Worm (Caenorhabditis elegans) whole organism, L2 larva: Measurements from ENCODE around the gene unc-103.

Experiments
- F13H6.1 ChIP-seq: sonication (generic microtip); optimal IDR thresholded peaks from 2 replicates; lab custom pipeline; 2016; ENCODE audit warnings: missing genetic modification characterization, missing compliant biosample characterization
- crh-2 ChIP-seq: sonication (generic microtip); optimal IDR thresholded peaks from 2 replicates; lab custom pipeline; 2017; ENCODE audit warnings: missing biosample characterization, missing genetic modification characterization
- egl-27 ChIP-seq: sonication (generic microtip); optimal IDR thresholded peaks from 3 replicates; lab custom pipeline; 2017; ENCODE audit warnings: missing biosample characterization, missing genetic modification reagents, missing genetic modification characterization
- fos-1 ChIP-seq: fragments of 150-350 bp; optimal IDR thresholded peaks from 2 replicates; lab custom pipeline; 2014; ENCODE audit warnings: missing biosample characterization, missing genetic modification characterization
- lin-13 ChIP-seq: fragments of 150-350 bp; optimal IDR thresholded peaks from 2 replicates; lab custom pipeline; 2014; ENCODE audit warnings: missing biosample characterization, missing genetic modification reagents, missing genetic modification characterization
- lin-39 ChIP-seq: fragments of 150-350 bp; optimal IDR thresholded peaks from 2 replicates; lab custom pipeline; 2014; ENCODE audit warnings: missing biosample characterization, missing genetic modification reagents, missing genetic modification characterization
- mab-5 ChIP-seq: fragments of 150-350 bp; optimal IDR thresholded peaks from 2 replicates; lab custom pipeline; 2014; ENCODE audit warnings: missing biosample characterization, missing genetic modification characterization
- snpc-4 ChIP-seq: fragments of 150-350 bp; optimal IDR thresholded peaks from 2 replicates; lab custom pipeline; 2014; ENCODE audit warnings: missing biosample characterization, missing genetic modification characterization
- unc-62 ChIP-seq: fragments of 150-350 bp; optimal IDR thresholded peaks from 2 replicates; lab custom pipeline; 2014; ENCODE audit warnings: missing biosample characterization, missing genetic modification reagents, missing genetic modification characterization
- ztf-11 ChIP-seq: sonication (generic microtip); optimal IDR thresholded peaks from 2 replicates; lab custom pipeline; 2017; ENCODE audit warnings: missing biosample characterization, missing genetic modification characterization

DNA sequence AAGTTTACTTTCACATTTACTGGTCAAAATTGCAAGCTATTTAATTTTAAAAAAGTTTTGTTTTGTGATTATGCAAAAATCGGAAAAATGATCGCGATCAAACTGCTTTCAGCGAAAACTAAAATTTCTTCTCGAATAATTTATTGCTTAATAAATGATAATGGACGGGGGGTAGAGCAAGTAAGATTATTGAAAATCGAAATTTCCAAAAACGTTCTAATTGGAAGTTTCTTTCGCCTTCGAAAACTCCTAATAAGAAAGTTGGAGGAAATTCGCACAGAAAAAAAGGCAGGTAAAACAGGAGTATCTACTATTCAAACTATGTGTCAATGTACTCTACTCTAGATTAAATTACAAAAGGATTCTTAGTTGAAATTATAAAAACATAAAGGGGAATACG is 57.0 kb downstream of the unc-103 start:
- no peak for TF ChIP-seq fos-1 (tag; lab: Kevin White, UChicago)
- TF ChIP-seq lin-39: no peak
- no peak for TF ChIP-seq snpc-4 (tag; lab: Kevin White, UChicago)
- no peak for TF ChIP-seq mab-5 (tag; lab: Kevin White, UChicago)
- TF ChIP-seq unc-62 (GFP tag; lab: Kevin White, UChicago): no peak
- TF ChIP-seq F13H6.1 (tag; lab: Kevin White, UChicago): no peak
- TF ChIP-seq egl-27 (tag; lab: Kevin White, UChicago): no peak
- TF ChIP-seq ztf-11: no peak
- no peak for TF ChIP-seq crh-2 (tag; lab: Kevin White, UChicago)
- TF ChIP-seq lin-13 (GFP tag; lab: Kevin White, UChicago): no peak
